Fruit fly (Drosophila melanogaster) whole organism, embryonic: ENCODE measurements around the gene CG33668.
A peak's percentile ranks its signal among the peaks of the same experiment; 100 is the strongest.

ENCODE experiments used
- Atf6 ChIP-seq: fragments of 200-800 bp; sonication (Bioruptor generic); IDR thresholded peaks from 2 replicates; pipeline ENCODE4 v1.3.6; 2022; ENCODE audit warnings: missing biosample characterization, missing genetic modification characterization
- BEAF-32 ChIP-seq: fragments of 200-800 bp; sonication (Bioruptor generic); optimal IDR thresholded peaks from 3 replicates; lab custom pipeline; 2017; ENCODE audit warnings: missing biosample characterization, missing genetic modification characterization, mild to moderate bottlenecking, moderate library complexity, missing genetic modification reagents
- Bdp1 ChIP-seq: fragments of 200-800 bp; sonication (Bioruptor generic); optimal IDR thresholded peaks from 3 replicates; lab custom pipeline; 2016; ENCODE audit warnings: missing biosample characterization, missing genetic modification characterization
- Blimp-1 ChIP-seq: fragments of 200-800 bp; sonication (Bioruptor generic); optimal IDR thresholded peaks from 3 replicates; lab custom pipeline; 2018; ENCODE audit warnings: missing biosample characterization, missing genetic modification characterization, mild to moderate bottlenecking, moderate library complexity, missing genetic modification reagents
- CG10366 ChIP-seq: fragments of 200-800 bp; sonication (Bioruptor generic); IDR thresholded peaks from 2 replicates; pipeline ENCODE4 v1.3.6; 2022; ENCODE audit warnings: missing biosample characterization, missing genetic modification characterization
- CG11695 ChIP-seq: fragments of 200-800 bp; sonication (Bioruptor generic); IDR thresholded peaks from 3 replicates; pipeline ENCODE4 v1.3.6; 2022; ENCODE audit warnings: missing biosample characterization, missing genetic modification characterization
- CG11723 ChIP-seq: fragments of 200-800 bp; sonication (Bioruptor generic); optimal IDR thresholded peaks from 2 replicates; lab custom pipeline; 2017; ENCODE audit warnings: missing biosample characterization, mild to moderate bottlenecking, missing genetic modification characterization
- CG12236 ChIP-seq: fragments of 200-800 bp; sonication (Bioruptor generic); optimal IDR thresholded peaks from 2 replicates; lab custom pipeline; 2016; ENCODE audit warnings: missing biosample characterization, missing genetic modification characterization
- CG12391 ChIP-seq: fragments of 200-800 bp; sonication (Bioruptor generic); optimal IDR thresholded peaks from 3 replicates; lab custom pipeline; 2018; ENCODE audit warnings: missing biosample characterization, mild to moderate bottlenecking, missing genetic modification characterization, moderate library complexity
- CG12744 ChIP-seq: fragments of 200-800 bp; sonication (Bioruptor generic); optimal IDR thresholded peaks from 2 replicates; lab custom pipeline; 2016; ENCODE audit warnings: missing biosample characterization, missing genetic modification characterization
- CG12769 ChIP-seq: fragments of 200-800 bp; sonication (Bioruptor generic); optimal IDR thresholded peaks from 2 replicates; lab custom pipeline; 2019; ENCODE audit warnings: missing biosample characterization, mild to moderate bottlenecking, missing genetic modification characterization, moderate library complexity
- CG13424 ChIP-seq: fragments of 200-800 bp; sonication (Bioruptor generic); optimal IDR thresholded peaks from 2 replicates; lab custom pipeline; 2019; ENCODE audit warnings: missing biosample characterization, mild to moderate bottlenecking, missing genetic modification characterization, moderate library complexity
- CG14710 ChIP-seq: fragments of 200-800 bp; sonication (Bioruptor generic); optimal IDR thresholded peaks from 3 replicates; lab custom pipeline; 2019; ENCODE audit warnings: missing biosample characterization, mild to moderate bottlenecking, missing genetic modification characterization, moderate library complexity
- CG14965 ChIP-seq: fragments of 200-800 bp; sonication (Bioruptor generic); optimal IDR thresholded peaks from 2 replicates; lab custom pipeline; 2016; ENCODE audit warnings: missing biosample characterization, missing genetic modification characterization, borderline replicate concordance
- CG18011 ChIP-seq: fragments of 200-800 bp; sonication (Bioruptor generic); optimal IDR thresholded peaks from 2 replicates; lab custom pipeline; 2017; ENCODE audit warnings: missing biosample characterization, missing genetic modification characterization, mild to moderate bottlenecking, moderate library complexity, missing genotype
- CG18764 ChIP-seq: fragments of 200-800 bp; sonication (Bioruptor generic); optimal IDR thresholded peaks from 3 replicates; lab custom pipeline; 2016; ENCODE audit warnings: missing biosample characterization, missing genetic modification characterization
- CG30020 ChIP-seq: fragments of 200-800 bp; optimal IDR thresholded peaks from 2 replicates; lab custom pipeline; 2019; ENCODE audit warnings: missing biosample characterization, mild to moderate bottlenecking, missing genetic modification characterization, moderate library complexity
- CG30431 ChIP-seq: fragments of 200-800 bp; sonication (Bioruptor generic); optimal IDR thresholded peaks from 2 replicates; lab custom pipeline; 2017; ENCODE audit warnings: missing biosample characterization, missing genetic modification characterization
- CG3163 ChIP-seq: fragments of 200-800 bp; sonication (Bioruptor generic); optimal IDR thresholded peaks from 3 replicates; lab custom pipeline; 2016; ENCODE audit warnings: missing biosample characterization, missing genetic modification characterization
- CG3847 ChIP-seq: fragments of 200-800 bp; sonication (Bioruptor generic); IDR thresholded peaks from 2 replicates; pipeline ENCODE4 v1.3.6; 2022; ENCODE audit warnings: missing biosample characterization, missing genetic modification characterization
- CG8478 ChIP-seq: fragments of >200 bp; optimal IDR thresholded peaks from 2 replicates; lab custom pipeline; 2018
- D ChIP-seq, 2 experiments: fragments of 200-800 bp in 1 of 2; fragments of >200 bp in 1 of 2; sonication (Bioruptor generic) in 1 of 2; optimal IDR thresholded peaks; 2 replicates in 1 of 2; 3 replicates in 1 of 2; lab custom pipeline; 2017; ENCODE audit warnings: mild to moderate bottlenecking in 1 of 2, missing biosample characterization in 1 of 2, missing genetic modification characterization in 1 of 2, missing genetic modification reagents in 1 of 2
- HLHmδ ChIP-seq: fragments of 200-800 bp; sonication (Bioruptor generic); optimal IDR thresholded peaks from 2 replicates; lab custom pipeline; 2018; ENCODE audit warnings: missing biosample characterization, mild to moderate bottlenecking, missing genetic modification characterization, moderate library complexity
- Kr ChIP-seq: fragments of 200-800 bp; sonication (Bioruptor generic); optimal IDR thresholded peaks from 2 replicates; lab custom pipeline; 2017; ENCODE audit warnings: missing biosample characterization, mild to moderate bottlenecking, missing genetic modification characterization
- Lhr ChIP-seq: fragments of 200-800 bp; sonication (Bioruptor generic); optimal IDR thresholded peaks from 3 replicates; lab custom pipeline; 2017; ENCODE audit warnings: mild to moderate bottlenecking, missing biosample characterization, missing genetic modification reagents, missing genetic modification characterization
- MBD-R2 ChIP-seq: fragments of 200-800 bp; sonication (Bioruptor generic); IDR thresholded peaks from 2 replicates; pipeline ENCODE4 v1.3.6; 2022; ENCODE audit warnings: missing biosample characterization, missing genetic modification characterization
- Rfx ChIP-seq: fragments of 200-800 bp; sonication (Bioruptor generic); IDR thresholded peaks from 2 replicates; pipeline ENCODE4 v1.3.6; 2022; ENCODE audit warnings: missing biosample characterization, missing genetic modification characterization
- Sry-β ChIP-seq: fragments of 200-800 bp; sonication (Bioruptor generic); optimal IDR thresholded peaks from 2 replicates; lab custom pipeline; 2018; ENCODE audit warnings: missing biosample characterization, mild to moderate bottlenecking, missing genetic modification characterization, moderate library complexity
- ab ChIP-seq: fragments of 200-800 bp; sonication (Bioruptor generic); optimal IDR thresholded peaks from 2 replicates; lab custom pipeline; 2016; ENCODE audit warnings: missing biosample characterization, missing genetic modification characterization
- ato ChIP-seq: fragments of 200-800 bp; sonication (Bioruptor generic); IDR thresholded peaks from 2 replicates; pipeline ENCODE4 v1.3.6; 2022; ENCODE audit warnings: missing biosample characterization, missing genetic modification characterization; ENCODE audit not compliant: partially characterized antibody
- btn ChIP-seq: fragments of 200-800 bp; sonication (Bioruptor generic); optimal IDR thresholded peaks from 2 replicates; lab custom pipeline; 2016; ENCODE audit warnings: missing biosample characterization, missing genetic modification characterization
- caup ChIP-seq: fragments of 200-800 bp; sonication (Bioruptor generic); optimal IDR thresholded peaks from 3 replicates; lab custom pipeline; 2017; ENCODE audit warnings: missing biosample characterization, mild to moderate bottlenecking, missing genetic modification characterization, moderate library complexity; ENCODE audit not compliant: severe bottlenecking
- chif ChIP-seq, 2 experiments: fragments of 200-800 bp; sonication (Bioruptor generic); optimal IDR thresholded peaks; 3 replicates each; lab custom pipeline; 2016; ENCODE audit warnings: missing biosample characterization in 2 of 2, missing genetic modification characterization in 2 of 2
- crol ChIP-seq: fragments of 200-800 bp; sonication (Bioruptor generic); IDR thresholded peaks from 2 replicates; pipeline ENCODE4 v1.3.6; 2022; ENCODE audit warnings: missing biosample characterization, missing genetic modification characterization
- dati ChIP-seq: fragments of 200-800 bp; sonication (Bioruptor generic); IDR thresholded peaks from 2 replicates; pipeline ENCODE4 v1.3.6; 2022; ENCODE audit warnings: missing biosample characterization, missing genetic modification characterization
- disco-r ChIP-seq: fragments of 200-800 bp; sonication (Bioruptor generic); optimal IDR thresholded peaks from 2 replicates; lab custom pipeline; 2016; ENCODE audit warnings: missing biosample characterization, missing genetic modification characterization
- dysf ChIP-seq: fragments of 200-800 bp; sonication (Bioruptor generic); IDR thresholded peaks from 3 replicates; pipeline ENCODE4 v1.3.6; 2022; ENCODE audit warnings: missing biosample characterization, missing genetic modification characterization
- exex ChIP-seq: fragments of 200-800 bp; sonication (Bioruptor generic); optimal IDR thresholded peaks from 4 replicates; lab custom pipeline; 2018; ENCODE audit warnings: missing biosample characterization, mild to moderate bottlenecking, missing genetic modification characterization, moderate library complexity
- grn ChIP-seq: fragments of 200-800 bp; sonication (Bioruptor generic); optimal IDR thresholded peaks from 3 replicates; lab custom pipeline; 2017; ENCODE audit warnings: missing biosample characterization, missing genetic modification characterization
- jumu ChIP-seq: fragments of 200-800 bp; sonication (Bioruptor generic); optimal IDR thresholded peaks from 3 replicates; lab custom pipeline; 2016; ENCODE audit warnings: missing biosample characterization, missing genetic modification characterization
- mld ChIP-seq: fragments of 200-800 bp; sonication (Bioruptor generic); IDR thresholded peaks from 3 replicates; pipeline ENCODE4 v1.3.6; 2022; ENCODE audit warnings: missing biosample characterization, missing genetic modification characterization; ENCODE audit not compliant: partially characterized antibody
- nom ChIP-seq: fragments of 200-800 bp; sonication (Bioruptor generic); optimal IDR thresholded peaks from 2 replicates; lab custom pipeline; 2017; ENCODE audit warnings: missing biosample characterization, missing genetic modification characterization, mild to moderate bottlenecking, moderate library complexity, missing genetic modification reagents
- odd ChIP-seq: fragments of 200-800 bp; sonication (Bioruptor generic); optimal IDR thresholded peaks from 2 replicates; lab custom pipeline; 2017; ENCODE audit warnings: missing biosample characterization, mild to moderate bottlenecking, missing genetic modification characterization
- pb ChIP-seq: fragments of 200-800 bp; sonication (Bioruptor generic); optimal IDR thresholded peaks from 3 replicates; lab custom pipeline; 2016; ENCODE audit warnings: missing biosample characterization, missing genetic modification characterization
- sc ChIP-seq, 3 experiments: fragments of >200 bp in 2 of 3; fragments of 200-800 bp in 1 of 3; sonication (Bioruptor generic) in 1 of 3; optimal IDR thresholded peaks; 2 replicates in 2 of 3; 3 replicates in 1 of 3; lab custom pipeline; 2017; ENCODE audit warnings: mild to moderate bottlenecking in 1 of 3, missing biosample characterization in 1 of 3, missing genetic modification characterization in 1 of 3, missing genetic modification reagents in 1 of 3
- sens-2 ChIP-seq: fragments of 200-800 bp; sonication (Bioruptor generic); IDR thresholded peaks from 2 replicates; pipeline ENCODE4 v1.3.6; 2022; ENCODE audit warnings: missing biosample characterization, missing genetic modification characterization
- slp2 ChIP-seq: fragments of 200-800 bp; sonication (Bioruptor generic); optimal IDR thresholded peaks from 2 replicates; lab custom pipeline; 2016; ENCODE audit warnings: missing biosample characterization, missing genetic modification characterization
- tgo ChIP-seq: fragments of 200-800 bp; sonication (Bioruptor generic); IDR thresholded peaks from 3 replicates; pipeline ENCODE4 v1.3.6; 2022; ENCODE audit warnings: missing biosample characterization, missing genetic modification characterization
- toy ChIP-seq: fragments of 200-800 bp; sonication (Bioruptor generic); IDR thresholded peaks from 2 replicates; pipeline ENCODE4 v1.3.6; 2022; ENCODE audit warnings: missing biosample characterization, missing genetic modification characterization
- ttk ChIP-seq: fragments of 200-800 bp; sonication (Bioruptor generic); IDR thresholded peaks from 2 replicates; pipeline ENCODE4 v2.1.2; 2022; ENCODE audit warnings: missing biosample characterization, missing genetic modification characterization

The CG33668 gene

dm6 chrX:6375636-6376035, 43.6 kb downstream of the CG33668 start (continued):
- TF ChIP-seq grn (GFP tag; lab: Kevin White, UChicago) (no peak), sc (optimal IDR thresholded peaks at IDR 0.05; lab: Kevin White, UChicago) (no peak), sc (GFP tag; optimal IDR thresholded peaks at IDR 0.05; lab: Kevin White, UChicago) (no peak), dati (GFP tag; lab: Robert Waterston, UW) (no peak), MBD-R2 (GFP tag; lab: Robert Waterston, UW) (no peak; the same call in 1 of the 2 replicates), pb (GFP tag; lab: Kevin White, UChicago) (peak; percentile 14), CG12769 (no peak), Atf6 (GFP tag; lab: Robert Waterston, UW) (peak; percentile 48; the same call in 1 of the 2 replicates), HLHmδ (no peak), caup (GFP tag; lab: Kevin White, UChicago) (peak; percentile 50), dysf (GFP tag; lab: Robert Waterston, UW) (peak; percentile 50; the same call in 2 of the 3 replicates), nom (GFP tag; lab: Kevin White, UChicago) (no peak), CG3163 (GFP tag; lab: Kevin White, UChicago) (no peak), slp2 (GFP tag; lab: Kevin White, UChicago) (no peak), Sry-β (no peak), ab (no peak), Kr (GFP tag; lab: Kevin White, UChicago) (no peak), Blimp-1 (GFP tag; lab: Kevin White, UChicago) (peak; percentile 36), ato (no peak), CG8478 (lab: Kevin White, UChicago) (no peak), CG3847 (GFP tag; lab: Robert Waterston, UW) (0 out of 2 replicates have a peak, but pooled peaks have one; percentile 20), CG14710 (tag; lab: Kevin White, UChicago) (peak; percentile 12), CG18764 (GFP tag; lab: Kevin White, UChicago) (no peak), BEAF-32 (no peak), CG11695 (GFP tag; lab: Robert Waterston, UW) (0 out of 3 replicates have a peak, but pooled peaks have one; percentile 22), Bdp1 (GFP tag; lab: Kevin White, UChicago) (no peak), Rfx (GFP tag; lab: Robert Waterston, UW) (peak; percentile 54), CG12744 (GFP tag; lab: Kevin White, UChicago) (peak; percentile 12), sens-2 (no peak), CG12236 (GFP tag; lab: Kevin White, UChicago) (peak; percentile 14), btn (GFP tag; lab: Kevin White, UChicago) (no peak), CG30431 (GFP tag; lab: Kevin White, UChicago) (no peak), Lhr (GFP tag; lab: Kevin White, UChicago) (no peak), D (optimal IDR thresholded peaks at IDR 0.05; lab: Kevin White, UChicago) (no peak), D (GFP tag; optimal IDR thresholded peaks at IDR 0.05; lab: Kevin White, UChicago) (no peak), CG30020 (tag; lab: Kevin White, UChicago) (no peak), tgo (GFP tag; lab: Robert Waterston, UW) (peak; percentile 27; the same call in 1 of the 3 replicates), odd (no peak), CG18011 (GFP tag; lab: Kevin White, UChicago) (no peak), disco-r (GFP tag; lab: Kevin White, UChicago) (no peak), CG14965 (GFP tag; lab: Kevin White, UChicago) (no peak), CG11723 (GFP tag; lab: Kevin White, UChicago) (no peak), ttk (peak; percentile 43; the same call in 1 of the 2 replicates), jumu (GFP tag; lab: Kevin White, UChicago) (peak; percentile 33), CG12391 (peak; percentile 47), CG10366 (GFP tag; lab: Robert Waterston, UW) (no peak; the same call in 1 of the 2 replicates), toy (GFP tag; lab: Robert Waterston, UW) (no peak), chif (GFP tag; optimal IDR thresholded peaks at IDR 0.05; lab: Kevin White, UChicago) (peak in 1 of 2 experiments; percentile 29), CG13424 (tag; lab: Kevin White, UChicago) (peak; percentile 43), mld (GFP tag; lab: Robert Waterston, UW) (no peak), crol (GFP tag; lab: Robert Waterston, UW) (no peak), exex (no peak)
